Fruit fly (Drosophila melanogaster) whole organism, prepupa: ENCODE data around the gene Syx18.

ENCODE experiments used
- Blimp-1 ChIP-seq: fragments of 200-800 bp; sonication (Bioruptor generic); optimal IDR thresholded peaks from 3 replicates; lab custom pipeline; 2017; ENCODE audit warnings: missing biosample characterization, missing genetic modification characterization, mild to moderate bottlenecking, moderate library complexity, missing genetic modification reagents
- CG10631 ChIP-seq: fragments of 200-800 bp; sonication (Bioruptor generic); optimal IDR thresholded peaks from 2 replicates; lab custom pipeline; 2016; ENCODE audit warnings: missing biosample characterization, missing genetic modification characterization
- CG10669 ChIP-seq: fragments of 200-800 bp; sonication (Bioruptor generic); optimal IDR thresholded peaks from 3 replicates; lab custom pipeline; 2018; ENCODE audit warnings: missing biosample characterization, mild to moderate bottlenecking, missing genetic modification characterization, moderate library complexity
- CG11294 ChIP-seq: fragments of 200-800 bp; sonication (Bioruptor generic); IDR thresholded peaks from 2 replicates; pipeline ENCODE4 v1.3.6; 2022; ENCODE audit warnings: missing biosample characterization, missing genetic modification characterization
- CG11762 ChIP-seq: fragments of 200-800 bp; sonication (Bioruptor generic); optimal IDR thresholded peaks from 3 replicates; lab custom pipeline; 2016; ENCODE audit warnings: missing biosample characterization, missing genetic modification characterization; ENCODE audit not compliant: insufficient read depth
- CG11902 ChIP-seq: fragments of 200-800 bp; sonication (Bioruptor generic); optimal IDR thresholded peaks from 3 replicates; lab custom pipeline; 2016; ENCODE audit warnings: missing biosample characterization, missing genetic modification characterization
- CG15336 ChIP-seq: fragments of 200-800 bp; sonication (Bioruptor generic); IDR thresholded peaks from 2 replicates; pipeline ENCODE4 v1.3.6; 2022; ENCODE audit warnings: missing biosample characterization, missing genetic modification characterization
- CG1621 ChIP-seq: fragments of 200-800 bp; sonication (Bioruptor generic); optimal IDR thresholded peaks from 3 replicates; lab custom pipeline; 2018; ENCODE audit warnings: missing biosample characterization, mild to moderate bottlenecking, missing genetic modification characterization
- CG16779 ChIP-seq: fragments of 200-800 bp; sonication (Bioruptor generic); optimal IDR thresholded peaks from 3 replicates; lab custom pipeline; 2017; ENCODE audit warnings: missing biosample characterization, mild to moderate bottlenecking, missing genetic modification characterization
- CG3032 ChIP-seq: fragments of 200-800 bp; optimal IDR thresholded peaks from 2 replicates; lab custom pipeline; 2019; ENCODE audit warnings: missing biosample characterization, mild to moderate bottlenecking, missing genetic modification characterization, moderate library complexity
- CG31627 ChIP-seq: fragments of 200-800 bp; sonication (Bioruptor generic); optimal IDR thresholded peaks from 3 replicates; lab custom pipeline; 2016; ENCODE audit warnings: missing biosample characterization, missing genetic modification characterization
- CG34406 ChIP-seq: fragments of 200-800 bp; sonication (Bioruptor generic); optimal IDR thresholded peaks from 3 replicates; lab custom pipeline; 2016; ENCODE audit warnings: missing biosample characterization, missing genetic modification characterization
- CG3919 ChIP-seq: fragments of 200-800 bp; sonication (Bioruptor generic); optimal IDR thresholded peaks from 3 replicates; lab custom pipeline; 2016; ENCODE audit warnings: missing biosample characterization, missing genetic modification characterization
- CG6163 ChIP-seq: fragments of 200-800 bp; sonication (Bioruptor generic); IDR thresholded peaks from 3 replicates; pipeline ENCODE4 v1.3.6; 2022; ENCODE audit warnings: missing biosample characterization, missing genetic modification characterization
- CG6276 ChIP-seq: fragments of 200-800 bp; sonication (Bioruptor generic); optimal IDR thresholded peaks from 2 replicates; lab custom pipeline; 2017; ENCODE audit warnings: missing biosample characterization, mild to moderate bottlenecking, missing genetic modification characterization
- CG6808 ChIP-seq: fragments of 200-800 bp; sonication (Bioruptor generic); optimal IDR thresholded peaks from 3 replicates; lab custom pipeline; 2017; ENCODE audit warnings: missing biosample characterization, missing genetic modification characterization, mild to moderate bottlenecking, moderate library complexity, missing genetic modification reagents
- CG6854 ChIP-seq: fragments of 200-800 bp; sonication (Bioruptor generic); optimal IDR thresholded peaks from 2 replicates; lab custom pipeline; 2017; ENCODE audit warnings: missing biosample characterization, mild to moderate bottlenecking, missing genetic modification characterization
- CG7368 ChIP-seq: fragments of 200-800 bp; sonication (Bioruptor generic); optimal IDR thresholded peaks from 3 replicates; lab custom pipeline; 2016; ENCODE audit warnings: missing biosample characterization, missing genetic modification characterization
- CG8632 ChIP-seq: fragments of 200-800 bp; sonication (Bioruptor generic); optimal IDR thresholded peaks from 3 replicates; lab custom pipeline; 2016; ENCODE audit warnings: missing biosample characterization, missing genetic modification characterization
- CG9139 ChIP-seq: fragments of 200-800 bp; sonication (Bioruptor generic); optimal IDR thresholded peaks from 3 replicates; lab custom pipeline; 2017; ENCODE audit warnings: missing biosample characterization, mild to moderate bottlenecking, missing genetic modification characterization
- Eip75B ChIP-seq: fragments of 200-800 bp; sonication (Bioruptor generic); optimal IDR thresholded peaks from 3 replicates; lab custom pipeline; 2016; ENCODE audit warnings: missing biosample characterization, missing genetic modification characterization
- Eip78C ChIP-seq: fragments of 200-800 bp; sonication (Bioruptor generic); peaks from one replicate; lab custom pipeline; 2016; ENCODE audit warnings: missing biosample characterization, missing genetic modification characterization
- Eip93F ChIP-seq: fragments of 200-800 bp; sonication (Bioruptor generic); optimal IDR thresholded peaks from 2 replicates; lab custom pipeline; 2016; ENCODE audit warnings: missing biosample characterization, mild to moderate bottlenecking, missing genetic modification characterization
- Ets21C ChIP-seq: fragments of 200-800 bp; sonication (Bioruptor generic); optimal IDR thresholded peaks from 3 replicates; lab custom pipeline; 2016; ENCODE audit warnings: missing biosample characterization, missing genetic modification characterization
- Ets96B ChIP-seq: fragments of 200-800 bp; optimal IDR thresholded peaks from 2 replicates; lab custom pipeline; 2019; ENCODE audit warnings: missing biosample characterization, mild to moderate bottlenecking, missing genetic modification characterization, moderate library complexity
- Gug ChIP-seq: fragments of 200-800 bp; sonication (Bioruptor generic); IDR thresholded peaks from 2 replicates; pipeline ENCODE4 v1.3.6; 2022; ENCODE audit warnings: missing biosample characterization, missing genetic modification characterization
- Hr39 ChIP-seq: fragments of 200-800 bp; sonication (Bioruptor generic); optimal IDR thresholded peaks from 2 replicates; lab custom pipeline; 2016; ENCODE audit warnings: missing biosample characterization, missing genetic modification characterization
- Hr4 ChIP-seq: fragments of 200-800 bp; sonication (Bioruptor generic); optimal IDR thresholded peaks from 3 replicates; lab custom pipeline; 2016; ENCODE audit warnings: missing biosample characterization, missing genetic modification characterization
- Lpt ChIP-seq: fragments of 200-800 bp; sonication (Bioruptor generic); optimal IDR thresholded peaks from 3 replicates; lab custom pipeline; 2016; ENCODE audit warnings: missing biosample characterization, missing genetic modification characterization
- Met ChIP-seq: fragments of 200-800 bp; sonication (Bioruptor generic); optimal IDR thresholded peaks from 3 replicates; lab custom pipeline; 2016; ENCODE audit warnings: missing biosample characterization, missing genetic modification characterization
- OdsH ChIP-seq: fragments of 200-800 bp; sonication (Bioruptor generic); optimal IDR thresholded peaks from 3 replicates; lab custom pipeline; 2016; ENCODE audit warnings: missing biosample characterization, missing genetic modification characterization
- Smox ChIP-seq: fragments of 200-800 bp; sonication (Bioruptor generic); optimal IDR thresholded peaks from 3 replicates; lab custom pipeline; 2016; ENCODE audit warnings: missing biosample characterization, missing genetic modification characterization
- Sox102F ChIP-seq: fragments of 200-800 bp; sonication (Bioruptor generic); optimal IDR thresholded peaks from 2 replicates; lab custom pipeline; 2016; ENCODE audit warnings: missing biosample characterization, mild to moderate bottlenecking, missing genetic modification characterization
- Sox14 ChIP-seq: fragments of 200-800 bp; sonication (Bioruptor generic); optimal IDR thresholded peaks from 3 replicates; lab custom pipeline; 2016; ENCODE audit warnings: missing biosample characterization, missing genetic modification characterization
- Sox15 ChIP-seq: fragments of 200-800 bp; sonication (Bioruptor generic); optimal IDR thresholded peaks from 3 replicates; lab custom pipeline; 2016; ENCODE audit warnings: missing biosample characterization, missing genetic modification characterization
- achi ChIP-seq: fragments of 200-800 bp; sonication (Bioruptor generic); optimal IDR thresholded peaks from 3 replicates; lab custom pipeline; 2016; ENCODE audit warnings: missing biosample characterization, missing genetic modification characterization
- cyc ChIP-seq: fragments of 200-800 bp; sonication (Bioruptor generic); optimal IDR thresholded peaks from 3 replicates; lab custom pipeline; 2016; ENCODE audit warnings: missing biosample characterization, missing genetic modification characterization
- dac ChIP-seq: fragments of 200-800 bp; sonication (Bioruptor generic); optimal IDR thresholded peaks from 2 replicates; lab custom pipeline; 2017; ENCODE audit warnings: missing biosample characterization, mild to moderate bottlenecking, missing genetic modification characterization
- dsx ChIP-seq: fragments of 200-800 bp; optimal IDR thresholded peaks from 3 replicates; lab custom pipeline; 2019; ENCODE audit warnings: missing biosample characterization, mild to moderate bottlenecking, missing genetic modification characterization, moderate library complexity; ENCODE audit not compliant: poor library complexity, severe bottlenecking
- eg ChIP-seq: fragments of 200-800 bp; sonication (Bioruptor generic); IDR thresholded peaks from 3 replicates; pipeline ENCODE4 v1.3.6; 2022; ENCODE audit warnings: missing biosample characterization, missing genetic modification characterization
- esn ChIP-seq: fragments of 200-800 bp; sonication (Bioruptor generic); optimal IDR thresholded peaks from 2 replicates; lab custom pipeline; 2016; ENCODE audit warnings: missing biosample characterization, mild to moderate bottlenecking, missing genetic modification characterization, moderate library complexity
- fd59A ChIP-seq: fragments of 200-800 bp; sonication (Bioruptor generic); optimal IDR thresholded peaks from 2 replicates; lab custom pipeline; 2017; ENCODE audit warnings: missing biosample characterization, mild to moderate bottlenecking, missing genetic modification characterization, missing genetic modification reagents
- fkh ChIP-seq: fragments of 200-800 bp; sonication (Bioruptor generic); optimal IDR thresholded peaks from 3 replicates; lab custom pipeline; 2017; ENCODE audit warnings: missing biosample characterization, mild to moderate bottlenecking, missing genetic modification characterization, moderate library complexity
- net ChIP-seq: fragments of 200-800 bp; sonication (Bioruptor generic); optimal IDR thresholded peaks from 3 replicates; lab custom pipeline; 2016; ENCODE audit warnings: missing biosample characterization, missing genetic modification characterization
- pdm3 ChIP-seq: fragments of 200-800 bp; sonication (Bioruptor generic); optimal IDR thresholded peaks from 3 replicates; lab custom pipeline; 2016; ENCODE audit warnings: missing biosample characterization, missing genetic modification characterization
- salr ChIP-seq, 2 experiments: fragments of 200-800 bp; sonication (Bioruptor generic); optimal IDR thresholded peaks; 3 replicates each; lab custom pipeline; 2016 to 2018; ENCODE audit warnings: missing biosample characterization in 2 of 2, missing genetic modification characterization in 2 of 2, mild to moderate bottlenecking in 1 of 2
- spab ChIP-seq: fragments of 200-800 bp; sonication (Bioruptor generic); optimal IDR thresholded peaks from 2 replicates; lab custom pipeline; 2017; ENCODE audit warnings: missing biosample characterization, mild to moderate bottlenecking, missing genetic modification characterization, missing genetic modification reagents
- ss ChIP-seq, 2 experiments: fragments of 200-800 bp; sonication (Bioruptor generic); optimal IDR thresholded peaks; 2 replicates in 1 of 2; 3 replicates in 1 of 2; lab custom pipeline; 2017 to 2018; ENCODE audit warnings: mild to moderate bottlenecking in 2 of 2, missing biosample characterization in 2 of 2, missing genetic modification characterization in 2 of 2, moderate library complexity in 1 of 2
- svp ChIP-seq: fragments of 200-800 bp; sonication (Bioruptor generic); peaks from one replicate; lab custom pipeline; 2016; ENCODE audit warnings: missing biosample characterization, missing genetic modification characterization
- topi ChIP-seq: fragments of 200-800 bp; sonication (Bioruptor generic); optimal IDR thresholded peaks from 3 replicates; lab custom pipeline; 2016; ENCODE audit warnings: missing biosample characterization, missing genetic modification characterization
- vri ChIP-seq: fragments of 200-800 bp; sonication (Bioruptor generic); optimal IDR thresholded peaks from 3 replicates; lab custom pipeline; 2016; ENCODE audit warnings: missing biosample characterization, mild to moderate bottlenecking, missing genetic modification characterization

Syx18 gene

dm6 chr3R:24581891-24582668 is 43.3 kb downstream of the Syx18 start:
- TF ChIP-seq Eip78C (GFP tag; lab: Kevin White, UChicago) (peak; percentile 65), CG11762 (GFP tag; lab: Kevin White, UChicago) (no peak), achi (GFP tag; lab: Kevin White, UChicago) (no peak), pdm3 (GFP tag; lab: Kevin White, UChicago) (no peak), Sox102F (GFP tag; lab: Kevin White, UChicago) (peak; percentile 5), CG16779 (tag; lab: Kevin White, UChicago) (peak; percentile 38), CG7368 (no peak), cyc (GFP tag; lab: Kevin White, UChicago) (no peak), CG9139 (GFP tag; lab: Kevin White, UChicago) (no peak), CG11294 (GFP tag; lab: Robert Waterston, UW) (no peak), vri (peak; percentile 52), Gug (GFP tag; lab: Robert Waterston, UW) (no peak), CG34406 (no peak), CG11902 (GFP tag; lab: Kevin White, UChicago) (no peak), CG8632 (GFP tag; lab: Kevin White, UChicago) (no peak), CG6276 (GFP tag; lab: Kevin White, UChicago) (no peak), ss (GFP tag; optimal IDR thresholded peaks at IDR 0.05; lab: Kevin White, UChicago) (peak; percentile 31 to 37), Met (GFP tag; lab: Kevin White, UChicago) (no peak), Hr39 (GFP tag; lab: Kevin White, UChicago) (no peak), OdsH (no peak), esn (GFP tag; lab: Kevin White, UChicago) (no peak), CG31627 (GFP tag; lab: Kevin White, UChicago) (no peak), svp (GFP tag; lab: Kevin White, UChicago) (no peak), CG3032 (tag; lab: Kevin White, UChicago) (no peak), Blimp-1 (GFP tag; lab: Kevin White, UChicago) (peak; percentile 8), topi (GFP tag; lab: Kevin White, UChicago) (no peak), CG10631 (GFP tag; lab: Kevin White, UChicago) (no peak), CG3919 (GFP tag; lab: Kevin White, UChicago) (no peak), CG6854 (peak; percentile 83), eg (no peak), Ets21C (no peak), Eip93F (GFP tag; lab: Kevin White, UChicago) (peak; percentile 36), Eip75B (GFP tag; lab: Kevin White, UChicago) (peak; percentile 40), Hr4 (GFP tag; lab: Kevin White, UChicago) (no peak), CG10669 (GFP tag; lab: Kevin White, UChicago) (no peak), Lpt (peak; percentile 40), fd59A (no peak), fkh (GFP tag; lab: Kevin White, UChicago) (peak; percentile 41), dsx (GFP tag; lab: Kevin White, UChicago) (peak; percentile 28), Ets96B (tag; lab: Kevin White, UChicago) (no peak), CG15336 (GFP tag; lab: Robert Waterston, UW) (no peak), CG6808 (GFP tag; lab: Kevin White, UChicago) (no peak), CG6163 (GFP tag; lab: Robert Waterston, UW) (no peak), dac (GFP tag; lab: Kevin White, UChicago) (no peak), net (GFP tag; lab: Kevin White, UChicago) (no peak), Sox14 (GFP tag; lab: Kevin White, UChicago) (peak; percentile 72), Sox15 (GFP tag; lab: Kevin White, UChicago) (no peak), Smox (no peak), CG1621 (tag; lab: Kevin White, UChicago) (peak; percentile 13), salr (GFP tag; optimal IDR thresholded peaks at IDR 0.05; lab: Kevin White, UChicago) (no peak), spab (GFP tag; lab: Kevin White, UChicago) (no peak)
